Worm (Caenorhabditis elegans) whole organism, young adult: Measurements from ENCODE around the gene T19H12.6.

Source experiments
- B0019.2 ChIP-seq: fragments of 200-800 bp; sonication (Bioruptor generic); conservative IDR thresholded peaks from 2 replicates; pipeline ENCODE4 v1.3.6; 2022; ENCODE audit warnings: missing genetic modification reagents, missing genetic modification characterization, missing compliant biosample characterization
- B0261.1 ChIP-seq: sonication (generic microtip); optimal IDR thresholded peaks from 2 replicates; lab custom pipeline; 2016; ENCODE audit warnings: mild to moderate bottlenecking, missing genetic modification characterization, moderate library complexity, missing compliant biosample characterization
- B0336.3 ChIP-seq: fragments of 200-800 bp; sonication (Bioruptor generic); IDR thresholded peaks from 2 replicates; pipeline ENCODE4 v1.3.6; 2022; ENCODE audit warnings: missing genetic modification characterization, missing compliant biosample characterization
- D2030.7 ChIP-seq: fragments of 200-800 bp; sonication (Bioruptor generic); IDR thresholded peaks from 2 replicates; pipeline ENCODE4 v1.3.6; 2022; ENCODE audit warnings: missing genetic modification reagents, missing genetic modification characterization, missing compliant biosample characterization
- F22D6.2 ChIP-seq: sonication (generic microtip); optimal IDR thresholded peaks from 2 replicates; lab custom pipeline; 2016; ENCODE audit warnings: mild to moderate bottlenecking, missing genetic modification characterization, missing compliant biosample characterization
- F23B12.7 ChIP-seq: sonication (generic microtip); optimal IDR thresholded peaks from 2 replicates; lab custom pipeline; 2017; ENCODE audit warnings: missing genetic modification characterization, mild to moderate bottlenecking, missing compliant biosample characterization, antibody characterized with exemption, moderate library complexity; ENCODE audit not compliant: insufficient read depth
- F39B2.1 ChIP-seq: fragments of 200-800 bp; sonication (Bioruptor generic); IDR thresholded peaks from 2 replicates; pipeline ENCODE4 v1.3.6; 2022; ENCODE audit warnings: missing genetic modification reagents, missing genetic modification characterization, missing compliant biosample characterization
- K11D2.4 ChIP-seq: fragments of 200-800 bp; sonication (Bioruptor generic); IDR thresholded peaks from 2 replicates; pipeline ENCODE4 v1.3.6; 2022; ENCODE audit warnings: missing genetic modification reagents, missing genetic modification characterization, missing compliant biosample characterization
- T07F8.4 ChIP-seq: sonication (generic microtip); optimal IDR thresholded peaks from 2 replicates; lab custom pipeline; 2016; ENCODE audit warnings: mild to moderate bottlenecking, missing genetic modification characterization, moderate library complexity, missing compliant biosample characterization
- Y53G8AR.9 ChIP-seq: fragments of 200-800 bp; sonication (Bioruptor generic); conservative IDR thresholded peaks from 2 replicates; pipeline ENCODE4 v1.3.6; 2022; ENCODE audit warnings: missing genetic modification reagents, missing genetic modification characterization, missing compliant biosample characterization
- Y67H2A.10 ChIP-seq: fragments of 200-800 bp; sonication (Bioruptor generic); conservative IDR thresholded peaks from 2 replicates; pipeline ENCODE4 v1.3.6; 2022; ENCODE audit warnings: missing genetic modification reagents, missing genetic modification characterization, missing compliant biosample characterization
- Y95B8A.8 ChIP-seq: fragments of 200-800 bp; sonication (Bioruptor generic); IDR thresholded peaks from 2 replicates; pipeline ENCODE4 v1.3.6; 2022; ENCODE audit warnings: missing genetic modification reagents, missing genetic modification characterization, missing compliant biosample characterization
- ama-1 ChIP-seq, 3 experiments: fragments of 150-350 bp in 1 of 3; sonication (generic microtip) in 2 of 3; optimal IDR thresholded peaks; 2 replicates each; lab custom pipeline; 2014 to 2018; ENCODE audit warnings: missing biosample characterization in 2 of 3, missing genetic modification characterization in 2 of 3, missing genetic modification reagents in 2 of 3
- attf-6 ChIP-seq: fragments of 200-800 bp; sonication (Bioruptor generic); IDR thresholded peaks from 2 replicates; pipeline ENCODE4 v1.3.6; 2022; ENCODE audit warnings: missing genetic modification reagents, missing genetic modification characterization, missing compliant biosample characterization
- ccch-3 ChIP-seq: fragments of 200-800 bp; sonication (Bioruptor generic); optimal IDR thresholded peaks from 2 replicates; lab custom pipeline; 2018; ENCODE audit warnings: mild to moderate bottlenecking, missing genetic modification characterization, missing compliant biosample characterization
- ceh-100 ChIP-seq: fragments of 200-800 bp; sonication (Bioruptor generic); IDR thresholded peaks from 2 replicates; pipeline ENCODE4 v1.3.6; 2022; ENCODE audit warnings: missing genetic modification reagents, missing genetic modification characterization, missing compliant biosample characterization
- ceh-58 ChIP-seq: fragments of 200-800 bp; sonication (Bioruptor generic); IDR thresholded peaks from 2 replicates; pipeline ENCODE4 v1.3.6; 2022; ENCODE audit warnings: missing genetic modification characterization, missing compliant biosample characterization
- dox-1 ChIP-seq: fragments of 200-800 bp; sonication (Bioruptor generic); IDR thresholded peaks from 2 replicates; pipeline ENCODE4 v1.3.6; 2022; ENCODE audit warnings: missing genetic modification reagents, missing genetic modification characterization, missing compliant biosample characterization
- efl-1 ChIP-seq: fragments of 150-350 bp; optimal IDR thresholded peaks from 2 replicates; lab custom pipeline; 2014; ENCODE audit warnings: missing biosample characterization, missing genetic modification reagents, missing genetic modification characterization
- egl-18 ChIP-seq: fragments of 200-800 bp; sonication (Bioruptor generic); IDR thresholded peaks from 2 replicates; pipeline ENCODE4 v1.3.6; 2022; ENCODE audit warnings: missing genetic modification reagents, missing genetic modification characterization, missing compliant biosample characterization
- ets-4 ChIP-seq: fragments of 200-800 bp; sonication (Bioruptor generic); optimal IDR thresholded peaks from 2 replicates; lab custom pipeline; 2018; ENCODE audit warnings: mild to moderate bottlenecking, missing genetic modification characterization, missing compliant biosample characterization
- fkh-3 ChIP-seq: sonication (generic microtip); optimal IDR thresholded peaks from 2 replicates; lab custom pipeline; 2016; ENCODE audit warnings: mild to moderate bottlenecking, missing genetic modification characterization, missing compliant biosample characterization
- hlh-12 ChIP-seq: sonication (generic microtip); optimal IDR thresholded peaks from 2 replicates; lab custom pipeline; 2016; ENCODE audit warnings: missing genetic modification characterization, missing compliant biosample characterization
- lin-26 ChIP-seq: fragments of 200-800 bp; sonication (Bioruptor generic); IDR thresholded peaks from 2 replicates; pipeline ENCODE4 v1.3.6; 2022; ENCODE audit warnings: missing genetic modification reagents, missing genetic modification characterization, missing compliant biosample characterization
- lin-40 ChIP-seq: sonication (generic microtip); optimal IDR thresholded peaks from 2 replicates; lab custom pipeline; 2016; ENCODE audit warnings: missing genetic modification characterization, mild to moderate bottlenecking, missing compliant biosample characterization, missing genotype, missing genetic modification reagents
- lsl-1 ChIP-seq: fragments of 200-800 bp; sonication (Bioruptor generic); optimal IDR thresholded peaks from 2 replicates; lab custom pipeline; 2018; ENCODE audit warnings: mild to moderate bottlenecking, missing genetic modification characterization, moderate library complexity, missing compliant biosample characterization
- lsy-27 ChIP-seq: sonication (generic microtip); optimal IDR thresholded peaks from 2 replicates; lab custom pipeline; 2017; ENCODE audit warnings: missing genetic modification characterization, mild to moderate bottlenecking, missing compliant biosample characterization, antibody characterized with exemption, missing genotype, borderline replicate concordance; ENCODE audit not compliant: insufficient read depth
- madf-10 ChIP-seq: sonication (generic microtip); optimal IDR thresholded peaks from 2 replicates; lab custom pipeline; 2016; ENCODE audit warnings: mild to moderate bottlenecking, missing genetic modification characterization, missing compliant biosample characterization
- madf-3 ChIP-seq: fragments of 200-800 bp; sonication (Bioruptor generic); IDR thresholded peaks from 2 replicates; pipeline ENCODE4 v1.3.6; 2022; ENCODE audit warnings: missing genetic modification reagents, missing genetic modification characterization, missing compliant biosample characterization
- mes-4 ChIP-seq: sonication (generic microtip); optimal IDR thresholded peaks from 2 replicates; lab custom pipeline; 2016; ENCODE audit warnings: missing genotype, missing genetic modification characterization, missing compliant biosample characterization
- nhr-120 ChIP-seq: fragments of 200-800 bp; sonication (Bioruptor generic); IDR thresholded peaks from 2 replicates; pipeline ENCODE4 v1.3.6; 2022; ENCODE audit warnings: missing genetic modification characterization, missing compliant biosample characterization
- nhr-27 ChIP-seq: fragments of 200-800 bp; sonication (Bioruptor generic); optimal IDR thresholded peaks from 2 replicates; lab custom pipeline; 2018; ENCODE audit warnings: mild to moderate bottlenecking, missing genetic modification characterization, moderate library complexity, missing compliant biosample characterization
- pha-4 ChIP-seq: fragments of 150-350 bp; sonication (generic microtip); optimal IDR thresholded peaks from 2 replicates; lab custom pipeline; 2014; ENCODE audit warnings: missing biosample characterization, missing genetic modification reagents, missing genetic modification characterization
- sea-2 ChIP-seq: fragments of 200-800 bp; sonication (Bioruptor generic); IDR thresholded peaks from 2 replicates; pipeline ENCODE4 v1.3.6; 2022; ENCODE audit warnings: missing genetic modification characterization, missing compliant biosample characterization
- snpc-4 ChIP-seq, 5 experiments: fragments of 150-350 bp in 1 of 5; sonication (generic microtip) in 4 of 5; optimal IDR thresholded peaks; 2 replicates each; lab custom pipeline; 2014 to 2018; ENCODE audit warnings: missing genetic modification characterization in 5 of 5, missing biosample characterization in 3 of 5, antibody characterized with exemption in 2 of 5, mild to moderate bottlenecking in 2 of 5, missing compliant biosample characterization in 2 of 5, missing genotype in 2 of 5, moderate library complexity in 2 of 5, missing genetic modification reagents in 1 of 5
- tbp1 ChIP-seq: fragments of 200-800 bp; sonication (Bioruptor generic); optimal IDR thresholded peaks from 2 replicates; lab custom pipeline; 2018; ENCODE audit warnings: mild to moderate bottlenecking, missing genetic modification characterization, missing compliant biosample characterization
- tlf-1 ChIP-seq: fragments of 200-800 bp; sonication (Bioruptor generic); optimal IDR thresholded peaks from 2 replicates; lab custom pipeline; 2018; ENCODE audit warnings: mild to moderate bottlenecking, missing genetic modification characterization, missing compliant biosample characterization
- ztf-22 ChIP-seq: fragments of 200-800 bp; sonication (Bioruptor generic); optimal IDR thresholded peaks from 2 replicates; lab custom pipeline; 2018; ENCODE audit warnings: mild to moderate bottlenecking, missing genetic modification characterization, moderate library complexity, missing compliant biosample characterization
- ztf-28 ChIP-seq: fragments of 200-800 bp; sonication (Bioruptor generic); IDR thresholded peaks from 2 replicates; pipeline ENCODE4 v1.3.6; 2022; ENCODE audit warnings: missing genetic modification reagents, missing genetic modification characterization, missing compliant biosample characterization

The T19H12.6 gene

ce11 chrV:4871992-4872391 is 5.5 kb downstream of the T19H12.6 start, which contains the start of gene srd-33:
TSS of gene srd-33 (plus strand) at chrV:4872292.
- TF ChIP-seq Y95B8A.8 (GFP tag; lab: Robert Waterston, UW) (no peak), pha-4 (tag; lab: Kevin White, UChicago) (no peak), ets-4 (GFP tag; lab: Kevin White, UChicago) (no peak), madf-10 (no peak), ztf-28 (GFP tag; lab: Robert Waterston, UW) (no peak), Y67H2A.10 (GFP tag; lab: Robert Waterston, UW) (no peak), nhr-120 (GFP tag; lab: Robert Waterston, UW) (no peak), lin-40 (tag; lab: Kevin White, UChicago) (no peak), D2030.7 (GFP tag; lab: Robert Waterston, UW) (no peak)

- no peak for TF ChIP-seq lin-26 (GFP tag; lab: Robert Waterston, UW)
- no peak for TF ChIP-seq K11D2.4 (GFP tag; lab: Robert Waterston, UW)
- no peak for TF ChIP-seq attf-6 (GFP tag; lab: Robert Waterston, UW)
- TF ChIP-seq hlh-12 (tag; lab: Kevin White, UChicago): no peak
- TF ChIP-seq tlf-1 (GFP tag; lab: Kevin White, UChicago): no peak
- no peak for TF ChIP-seq dox-1 (GFP tag; lab: Robert Waterston, UW)
- TF ChIP-seq ztf-22 (GFP tag; lab: Kevin White, UChicago): no peak
- no peak for TF ChIP-seq ceh-100
- TF ChIP-seq Y53G8AR.9 (GFP tag; lab: Robert Waterston, UW): no peak
- TF ChIP-seq ama-1 (optimal IDR thresholded peaks at IDR 0.05; lab: Kevin White, UChicago): no peak
- no peak for TF ChIP-seq ama-1 (GFP tag; optimal IDR thresholded peaks at IDR 0.05; lab: Kevin White, UChicago)
These were observed 6.9 kb downstream of the T19H12.6 start for ce11 chrV:4870627-4871026.

- no peak for TF ChIP-seq nhr-27 (tag; lab: Kevin White, UChicago)
- no peak for TF ChIP-seq efl-1
- TF ChIP-seq lin-26 (GFP tag; lab: Robert Waterston, UW): no peak
These were observed 8.8 kb downstream of the T19H12.6 start for ce11 chrV:4868698-4869097.

ce11 chrV:4867535-4867934 is 10.0 kb downstream of the T19H12.6 start:
- TF ChIP-seq F39B2.1 (GFP tag; lab: Robert Waterston, UW) (no peak), lsl-1 (no peak), ceh-58 (GFP tag; lab: Robert Waterston, UW) (no peak), F23B12.7 (tag; lab: Kevin White, UChicago) (no peak), B0336.3 (no peak), tbp1 (no peak), mes-4 (tag; lab: Kevin White, UChicago) (no peak)

- TF ChIP-seq fkh-3 (tag; lab: Kevin White, UChicago) (no peak), B0019.2 (GFP tag; lab: Robert Waterston, UW) (no peak), F22D6.2 (tag; lab: Kevin White, UChicago) (no peak), sea-2 (GFP tag; lab: Robert Waterston, UW) (no peak), T07F8.4 (tag; lab: Kevin White, UChicago) (no peak), Y95B8A.8 (GFP tag; lab: Robert Waterston, UW) (no peak), efl-1 (no peak), snpc-4 (GFP tag; optimal IDR thresholded peaks at IDR 0.05; lab: Kevin White, UChicago) (no peak), snpc-4 (tag; optimal IDR thresholded peaks at IDR 0.05; lab: Kevin White, UChicago) (no peak), ztf-22 (GFP tag; lab: Kevin White, UChicago) (no peak), lsy-27 (tag; lab: Kevin White, UChicago) (no peak), B0261.1 (no peak), egl-18 (GFP tag; lab: Robert Waterston, UW) (no peak), madf-3 (GFP tag; lab: Robert Waterston, UW) (no peak), pha-4 (tag; lab: Kevin White, UChicago) (no peak), ccch-3 (GFP tag; lab: Kevin White, UChicago) (no peak)
These were observed 12.1 kb downstream of the T19H12.6 start, which contains the start of gene srd-32 for ce11 chrV:4865364-4865763. TSS of gene srd-32 (plus strand) at chrV:4865664.
